Worm (Caenorhabditis elegans) whole organism, midembryonic: ENCODE results near the gene T21E8.4.

ENCODE experiments used
- T22C8.4 ChIP-seq: fragments of 200-800 bp; sonication (Bioruptor generic); IDR thresholded peaks from 2 replicates; pipeline ENCODE4 v1.3.6; 2022; ENCODE audit warnings: missing genetic modification characterization, missing compliant biosample characterization
- cog-1 ChIP-seq: sonication (generic microtip); optimal IDR thresholded peaks from 2 replicates; lab custom pipeline; 2016; ENCODE audit warnings: missing genetic modification characterization, missing compliant biosample characterization
- flt-1 ChIP-seq: fragments of 200-800 bp; sonication (Bioruptor generic); IDR thresholded peaks from 2 replicates; pipeline ENCODE4 v1.3.6; 2022; ENCODE audit warnings: missing genetic modification characterization, missing compliant biosample characterization
- klf-2 ChIP-seq: fragments of 200-800 bp; sonication (Bioruptor generic); conservative IDR thresholded peaks from 2 replicates; pipeline ENCODE4 v1.3.6; 2022; ENCODE audit warnings: missing genetic modification reagents, missing genetic modification characterization, missing compliant biosample characterization
- med-1 ChIP-seq: sonication (generic microtip); optimal IDR thresholded peaks from 2 replicates; lab custom pipeline; 2017; ENCODE audit warnings: missing genetic modification characterization, mild to moderate bottlenecking, missing compliant biosample characterization, antibody characterized with exemption, missing genetic modification reagents; ENCODE audit not compliant: insufficient read depth
- ref-1 ChIP-seq: fragments of 200-800 bp; sonication (Bioruptor generic); conservative IDR thresholded peaks from 2 replicates; pipeline ENCODE4 v1.3.6; 2022; ENCODE audit warnings: missing genetic modification reagents, missing genetic modification characterization, missing compliant biosample characterization
- tab-1 ChIP-seq: fragments of 200-800 bp; sonication (Bioruptor generic); IDR thresholded peaks from 2 replicates; pipeline ENCODE4 v1.3.6; 2022; ENCODE audit warnings: missing genetic modification characterization, missing compliant biosample characterization
- ztf-23 ChIP-seq: fragments of 200-800 bp; sonication (Bioruptor generic); IDR thresholded peaks from 2 replicates; pipeline ENCODE4 v1.3.6; 2022; ENCODE audit warnings: missing genetic modification reagents, missing genetic modification characterization, missing compliant biosample characterization
- ztf-29 ChIP-seq: fragments of 200-800 bp; sonication (Bioruptor generic); IDR thresholded peaks from 2 replicates; pipeline ENCODE4 v1.3.6; 2022; ENCODE audit warnings: missing genetic modification reagents, missing genetic modification characterization, missing compliant biosample characterization

T21E8.4 gene

ce11 chrX:10928948-10929563 lies 48.4 kb downstream of the T21E8.4 start, which contains the start of gene dgn-1:
Gene dgn-1 (minus strand): TSS chrX:10928998.
- TF ChIP-seq ztf-23 (GFP tag; lab: Robert Waterston, UW): no peak
- TF ChIP-seq cog-1 (tag; lab: Kevin White, UChicago): no peak
- no peak for TF ChIP-seq flt-1 (GFP tag; lab: Robert Waterston, UW)
- no peak for TF ChIP-seq ref-1 (GFP tag; lab: Robert Waterston, UW)
- TF ChIP-seq tab-1 (GFP tag; lab: Robert Waterston, UW): no peak
- no peak for TF ChIP-seq med-1
- TF ChIP-seq klf-2 (GFP tag; lab: Robert Waterston, UW): no peak
- no peak for TF ChIP-seq T22C8.4 (GFP tag; lab: Robert Waterston, UW)
- TF ChIP-seq ztf-29 (GFP tag; lab: Robert Waterston, UW): no peak
